Fruit fly (Drosophila melanogaster): ENCODE measurements around the gene mud.

Gene mud

DNA sequence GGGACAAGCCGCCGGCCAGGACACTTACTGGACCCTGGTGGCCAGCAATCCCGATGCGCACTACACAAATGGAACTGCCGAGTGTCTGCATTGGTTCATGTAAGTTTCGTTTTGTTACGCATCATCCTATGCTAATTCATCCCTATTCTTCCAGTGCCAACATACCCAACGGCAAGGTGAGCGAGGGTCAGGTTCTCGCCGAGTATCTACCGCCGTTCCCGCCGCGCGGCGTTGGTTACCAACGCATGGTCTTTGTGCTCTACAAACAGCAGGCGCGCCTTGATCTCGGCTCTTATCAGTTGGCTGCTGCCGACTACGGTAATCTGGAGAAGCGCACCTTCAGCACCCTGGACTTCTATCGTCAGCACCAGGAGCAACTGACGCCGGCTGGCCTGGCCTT is 20.5 kb upstream of the mud start:
- TF ChIP-seq CG10348 (GFP tag; IDR thresholded peaks at IDR 0.05) (no peak), CG9948 (tag; optimal IDR thresholded peaks at IDR 0.05) (no peak), fd96Ca (GFP tag; IDR thresholded peaks at IDR 0.05) (no peak), Ets98B (GFP tag; IDR thresholded peaks at IDR 0.05) (no peak), Snoo (tag; optimal IDR thresholded peaks at IDR 0.05) (no peak), gl (tag; optimal IDR thresholded peaks at IDR 0.05) (no peak), CG32121 (GFP tag; IDR thresholded peaks at IDR 0.05) (no peak), D1 (tag; optimal IDR thresholded peaks at IDR 0.05) (no peak), CG17806 (tag; optimal IDR thresholded peaks at IDR 0.05) (no peak), CG15710 (tag; optimal IDR thresholded peaks at IDR 0.05) (no peak), CG14655 (GFP tag; optimal IDR thresholded peaks at IDR 0.05) (no peak), CG13204 (GFP tag; optimal IDR thresholded peaks at IDR 0.05) (no peak), Pif1A (GFP tag; optimal IDR thresholded peaks at IDR 0.05) (no peak), CG4496 (GFP tag; IDR thresholded peaks at IDR 0.05) (no peak), rn (GFP tag; IDR thresholded peaks at IDR 0.05) (no peak), CG34367 (tag; optimal IDR thresholded peaks at IDR 0.05) (no peak), CG8159 (tag; optimal IDR thresholded peaks at IDR 0.05) (no peak), Pif1B (GFP tag; optimal IDR thresholded peaks at IDR 0.05) (no peak), EcR (GFP tag; optimal IDR thresholded peaks at IDR 0.05) (no peak)

DNA sequence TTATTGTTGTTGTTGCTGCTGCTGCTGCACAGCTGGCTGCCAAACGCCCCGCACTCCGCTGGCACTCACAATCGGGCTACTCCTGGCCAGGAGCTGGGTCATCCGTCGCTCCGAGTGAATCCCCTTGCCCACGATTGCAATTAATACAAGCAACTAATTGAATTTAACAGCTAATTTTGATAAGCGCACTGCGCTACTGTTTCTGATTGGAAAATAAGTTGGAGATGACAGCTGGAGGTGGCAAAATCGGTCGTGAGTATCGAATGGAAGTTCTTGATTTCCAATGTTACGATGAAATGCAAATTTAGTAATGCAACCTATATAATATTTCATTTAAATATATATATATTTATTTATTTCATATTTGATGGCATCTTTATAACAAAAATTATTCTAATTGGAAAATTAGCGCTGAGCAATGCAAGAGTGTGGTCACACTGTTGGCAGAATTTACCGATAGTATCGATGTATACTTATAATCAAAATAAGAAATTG is 13.6 kb upstream of the mud start, which contains the start of gene CG42271:
CG42271 (minus strand) TSS at position 224 of the 495 bp plus-strand sequence.
- TF ChIP-seq CG15710 (tag; optimal IDR thresholded peaks at IDR 0.05) (peak; percentile 28), rn (GFP tag; IDR thresholded peaks at IDR 0.05) (no peak), CG17806 (tag; optimal IDR thresholded peaks at IDR 0.05) (peak; percentile 9), Snoo (tag; optimal IDR thresholded peaks at IDR 0.05) (peak; percentile 8)

DNA sequence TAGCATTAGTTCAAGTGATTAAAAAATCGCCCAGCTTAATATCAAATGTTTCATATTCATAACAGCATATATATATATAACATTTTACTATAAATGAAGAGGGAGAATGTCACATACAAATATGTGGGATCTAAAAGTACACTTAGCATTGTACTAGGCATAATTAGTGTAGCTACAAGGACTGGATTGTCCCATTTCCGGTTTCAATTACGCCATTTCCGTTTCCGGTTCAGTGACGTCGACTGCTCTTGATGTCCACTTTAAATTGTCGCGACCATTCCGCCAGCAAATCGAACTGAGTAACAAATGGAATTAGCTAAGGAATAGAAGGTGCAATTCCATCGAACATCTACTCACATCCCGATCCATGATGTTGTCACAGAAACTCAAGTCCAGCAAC is 13.1 kb upstream of the mud start:
- TF ChIP-seq CG12605 (GFP tag; IDR thresholded peaks at IDR 0.05), result 0 out of 2 replicates have a peak, but pooled peaks have one; percentile 20
- no peak for TF ChIP-seq fd96Ca (GFP tag; IDR thresholded peaks at IDR 0.05)
- TF ChIP-seq gl (tag; optimal IDR thresholded peaks at IDR 0.05), result no peak
- TF ChIP-seq Snoo (tag; optimal IDR thresholded peaks at IDR 0.05), result peak; percentile 22

DNA sequence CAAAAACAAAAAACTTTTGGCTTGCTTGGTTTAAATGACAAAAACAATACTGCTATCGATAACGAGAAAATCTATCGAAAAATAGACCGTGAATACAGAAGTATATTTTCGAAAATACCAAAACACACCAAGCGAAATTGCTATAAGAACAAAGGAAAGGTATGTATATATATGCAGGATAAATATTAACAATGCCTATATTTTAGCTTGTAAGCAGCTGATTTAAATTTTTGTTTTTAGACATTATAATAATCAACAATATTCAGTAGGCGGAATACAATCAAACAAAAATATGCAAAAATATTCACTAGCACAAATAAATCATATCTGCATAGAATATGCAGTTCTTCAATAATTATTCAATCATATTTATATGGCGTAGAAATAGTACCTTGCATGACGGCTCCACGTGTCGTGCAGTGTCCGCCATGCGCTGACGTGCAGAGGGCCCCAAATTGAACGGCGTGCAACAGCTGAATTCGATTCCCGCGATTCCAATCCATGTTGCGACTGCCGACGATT is 9.6 kb upstream of the mud start, which contains the start of the genes Fbxl4 and Dus2:
Fbxl4 (minus strand) TSS at position 51 of the 522 bp plus-strand sequence.
Dus2 (plus strand) TSS at position 116 of the 522 bp plus-strand sequence.
- TF ChIP-seq Pif1A (GFP tag; optimal IDR thresholded peaks at IDR 0.05) (no peak), CG4496 (GFP tag; IDR thresholded peaks at IDR 0.05) (peak; percentile 91), CG9948 (tag; optimal IDR thresholded peaks at IDR 0.05) (peak; percentile 81), rn (GFP tag; IDR thresholded peaks at IDR 0.05) (peak; percentile 49; the same call in 1 of the 2 replicates), CG34367 (tag; optimal IDR thresholded peaks at IDR 0.05) (peak; percentile 84), CG15710 (tag; optimal IDR thresholded peaks at IDR 0.05) (peak; percentile 87), Ets98B (GFP tag; IDR thresholded peaks at IDR 0.05) (peak; percentile 89), fd96Ca (GFP tag; IDR thresholded peaks at IDR 0.05) (peak; percentile 91), gl (tag; optimal IDR thresholded peaks at IDR 0.05) (peak; percentile 64), CG8159 (tag; optimal IDR thresholded peaks at IDR 0.05) (peak; percentile 88), CG13204 (GFP tag; optimal IDR thresholded peaks at IDR 0.05) (no peak), D1 (tag; optimal IDR thresholded peaks at IDR 0.05) (no peak), CG14655 (GFP tag; optimal IDR thresholded peaks at IDR 0.05) (no peak), CG10348 (GFP tag; IDR thresholded peaks at IDR 0.05) (peak; percentile 41; the same call in 1 of the 2 replicates), CG17806 (tag; optimal IDR thresholded peaks at IDR 0.05) (peak; percentile 83), Pif1B (GFP tag; optimal IDR thresholded peaks at IDR 0.05) (peak; percentile 64), CG12605 (GFP tag; IDR thresholded peaks at IDR 0.05) (0 out of 2 replicates have a peak, but pooled peaks have one; percentile 48), Snoo (tag; optimal IDR thresholded peaks at IDR 0.05) (peak; percentile 66), CG8301 (tag; optimal IDR thresholded peaks at IDR 0.05) (peak; percentile 81), EcR (GFP tag; optimal IDR thresholded peaks at IDR 0.05) (no peak), CG32121 (GFP tag; IDR thresholded peaks at IDR 0.05) (peak; percentile 87)

DNA sequence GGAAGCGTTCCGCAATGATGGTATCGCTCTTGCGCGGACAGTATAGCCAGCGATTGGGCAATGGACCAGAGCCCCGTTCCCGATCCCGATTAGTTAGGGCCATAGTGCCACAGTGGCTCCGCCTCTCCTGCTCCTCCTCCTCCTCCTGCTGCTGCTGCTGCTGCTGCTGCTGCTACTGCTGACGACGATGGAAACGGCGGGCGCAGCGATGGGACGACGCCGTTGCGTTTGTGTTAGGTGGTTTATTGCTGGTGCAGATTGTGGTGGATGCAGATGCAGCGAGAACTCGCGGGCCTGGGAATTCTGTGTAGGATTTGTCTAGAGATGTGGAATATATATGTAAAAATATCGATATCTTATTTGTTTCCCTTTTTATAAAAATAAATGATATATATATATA is 5.1 kb upstream of the mud start, which contains the start of gene mRNA-cap:
mRNA-cap (minus strand) TSS at position 344 of the 400 bp plus-strand sequence.
- no peak for TF ChIP-seq CG17806 (tag; optimal IDR thresholded peaks at IDR 0.05)
- no peak for TF ChIP-seq CG34367 (tag; optimal IDR thresholded peaks at IDR 0.05)
- TF ChIP-seq Pif1B (GFP tag; optimal IDR thresholded peaks at IDR 0.05), result no peak
- TF ChIP-seq CG14655 (GFP tag; optimal IDR thresholded peaks at IDR 0.05), result no peak

DNA sequence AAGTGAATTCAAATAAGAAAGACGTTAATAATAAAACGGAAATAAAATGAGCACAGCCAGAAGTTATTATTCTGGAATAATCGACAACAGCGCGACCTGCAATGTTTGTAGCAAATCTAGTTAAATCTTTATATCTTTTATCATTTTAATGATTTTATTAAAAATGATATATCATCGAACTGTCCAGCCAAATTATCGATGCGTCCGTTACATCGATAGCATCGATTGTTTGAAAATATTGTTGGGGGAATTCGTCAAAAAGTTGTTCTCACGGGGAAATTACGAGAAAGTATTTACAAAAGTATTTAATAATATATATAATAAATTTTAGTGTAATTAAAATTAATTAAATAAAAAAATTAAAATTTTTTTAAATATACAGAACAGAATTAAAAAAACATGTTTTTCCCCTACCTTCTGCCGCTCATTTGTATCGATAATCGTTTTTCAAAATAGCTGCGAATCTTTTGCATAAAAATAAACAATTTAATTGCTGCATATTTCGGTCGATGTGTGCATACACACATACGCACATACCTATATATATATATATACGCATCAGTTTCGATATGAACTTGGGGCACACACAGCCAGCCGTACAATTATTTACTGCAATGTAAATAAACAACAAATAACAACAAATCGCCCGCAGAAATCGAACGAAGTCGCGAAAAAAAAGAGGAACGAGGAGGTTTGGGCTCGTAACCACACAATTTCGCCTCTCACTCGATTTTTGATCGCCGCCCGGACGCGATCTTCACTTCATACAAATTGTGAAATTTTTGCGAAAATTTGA is 4.4 kb upstream of the mud start, which contains the start of gene CG32599:
CG32599 (plus strand) TSS at position 746 of the 796 bp plus-strand sequence.
- TF ChIP-seq EcR (GFP tag; optimal IDR thresholded peaks at IDR 0.05), result no peak
- peak; percentile 24 for TF ChIP-seq Ets98B (GFP tag; IDR thresholded peaks at IDR 0.05)
- 0 out of 3 replicates have a peak, but pooled peaks have one; percentile 17 for TF ChIP-seq CG4496 (GFP tag; IDR thresholded peaks at IDR 0.05)
- TF ChIP-seq D1 (tag; optimal IDR thresholded peaks at IDR 0.05), result no peak
- no peak for TF ChIP-seq CG14655 (GFP tag; optimal IDR thresholded peaks at IDR 0.05)
- no peak for TF ChIP-seq Snoo (tag; optimal IDR thresholded peaks at IDR 0.05)
- TF ChIP-seq fd96Ca (GFP tag; IDR thresholded peaks at IDR 0.05), result no peak
- TF ChIP-seq CG10348 (GFP tag; IDR thresholded peaks at IDR 0.05), result no peak
- no peak for TF ChIP-seq CG32121 (GFP tag; IDR thresholded peaks at IDR 0.05)
- peak; percentile 25 for TF ChIP-seq CG15710 (tag; optimal IDR thresholded peaks at IDR 0.05)
- no peak for TF ChIP-seq rn (GFP tag; IDR thresholded peaks at IDR 0.05)
- TF ChIP-seq CG9948 (tag; optimal IDR thresholded peaks at IDR 0.05), result peak; percentile 10
- TF ChIP-seq CG12605 (GFP tag; IDR thresholded peaks at IDR 0.05), result no peak
- no peak for TF ChIP-seq CG8159 (tag; optimal IDR thresholded peaks at IDR 0.05)
- TF ChIP-seq Pif1B (GFP tag; optimal IDR thresholded peaks at IDR 0.05), result no peak
- no peak for TF ChIP-seq CG13204 (GFP tag; optimal IDR thresholded peaks at IDR 0.05)
- TF ChIP-seq CG8301 (tag; optimal IDR thresholded peaks at IDR 0.05), result no peak
- TF ChIP-seq CG34367 (tag; optimal IDR thresholded peaks at IDR 0.05), result no peak
- no peak for TF ChIP-seq CG17806 (tag; optimal IDR thresholded peaks at IDR 0.05)
- TF ChIP-seq gl (tag; optimal IDR thresholded peaks at IDR 0.05), result no peak
- no peak for TF ChIP-seq Pif1A (GFP tag; optimal IDR thresholded peaks at IDR 0.05)

All from whole organism, pupa.